Worm (Caenorhabditis elegans) whole organism, L2 larva: ENCODE measurements around the gene W08E12.9.

Experiments used
- C34F6.9 ChIP-seq: fragments of 150-350 bp; optimal IDR thresholded peaks from 2 replicates; lab custom pipeline; 2014; ENCODE audit warnings: missing biosample characterization, missing genetic modification characterization
- ZK546.5 ChIP-seq: sonication (generic microtip); optimal IDR thresholded peaks from 2 replicates; lab custom pipeline; 2017; ENCODE audit warnings: missing biosample characterization, missing genetic modification characterization
- mab-5 ChIP-seq: fragments of 150-350 bp; optimal IDR thresholded peaks from 2 replicates; lab custom pipeline; 2014; ENCODE audit warnings: missing biosample characterization, missing genetic modification characterization
- mbf-1 ChIP-seq: sonication (generic microtip); optimal IDR thresholded peaks from 2 replicates; lab custom pipeline; 2017; ENCODE audit warnings: missing biosample characterization, missing genetic modification characterization
- nhr-23 ChIP-seq: fragments of 150-350 bp; optimal IDR thresholded peaks from 2 replicates; lab custom pipeline; 2014; ENCODE audit warnings: missing biosample characterization, missing genetic modification reagents, missing genetic modification characterization
- nhr-77 ChIP-seq: fragments of 150-350 bp; optimal IDR thresholded peaks from 2 replicates; lab custom pipeline; 2014; ENCODE audit warnings: missing biosample characterization, missing genetic modification characterization
- sma-3 ChIP-seq: sonication (generic microtip); optimal IDR thresholded peaks from 2 replicates; lab custom pipeline; 2016; ENCODE audit warnings: missing genetic modification reagents, missing genetic modification characterization, missing compliant biosample characterization

ce11 chrIV:3352019-3352418 lies 44.7 kb upstream of the W08E12.9 start:
- TF ChIP-seq nhr-77 (tag; lab: Kevin White, UChicago) (no peak), mab-5 (tag; lab: Kevin White, UChicago) (no peak), C34F6.9 (tag; lab: Kevin White, UChicago) (no peak), nhr-23 (tag; lab: Kevin White, UChicago) (no peak), mbf-1 (no peak), ZK546.5 (no peak), sma-3 (GFP tag; lab: Kevin White, UChicago) (no peak)
